Fruit fly (Drosophila melanogaster): Measurements from ENCODE around the gene Ugt316A1.

dm6 chr3L:19016805-19017161 lies 45.8 kb downstream of the Ugt316A1 start:
- TF ChIP-seq Sin3A (optimal IDR thresholded peaks at IDR 0.05) (no peak), psq (optimal IDR thresholded peaks at IDR 0.05) (no peak), insv (optimal IDR thresholded peaks at IDR 0.05) (no peak)

All from Kc167 (cell line).